Fruit fly (Drosophila melanogaster): Measurements from ENCODE around the gene CG14269.

Gene CG14269

dm6 chrX:3451250-3451786 lies 15.7 kb upstream of the CG14269 start:
- TF ChIP-seq CG10669 (GFP tag; optimal IDR thresholded peaks at IDR 0.05) (no peak), CG6854 (GFP tag; optimal IDR thresholded peaks at IDR 0.05) (peak; percentile 8), CG15336 (GFP tag; IDR thresholded peaks at IDR 0.05) (peak; percentile 17; the same call in 1 of the 2 replicates)

- TF ChIP-seq Hr38 (GFP tag; optimal IDR thresholded peaks at IDR 0.05) (no peak), svp (GFP tag) (peak; percentile 62)
Measured at dm6 chrX:3448893-3449394, 13.3 kb upstream of the CG14269 start, which contains the start of gene CG12535. CG12535 (minus strand) TSS chrX:3448943.

dm6 chrX:3447718-3448523 lies 12.3 kb upstream of the CG14269 start:
- TF ChIP-seq CG8319 (GFP tag; optimal IDR thresholded peaks at IDR 0.05) (peak; percentile 7), CG15336 (GFP tag; IDR thresholded peaks at IDR 0.05) (peak; percentile 50; the same call in 1 of the 2 replicates), Gug (GFP tag; IDR thresholded peaks at IDR 0.05) (peak; percentile 55), CG6854 (GFP tag; optimal IDR thresholded peaks at IDR 0.05) (no peak), svp (GFP tag) (peak; percentile 61), pdm3 (GFP tag; optimal IDR thresholded peaks at IDR 0.05) (no peak), Eip93F (GFP tag; optimal IDR thresholded peaks at IDR 0.05) (no peak), Sox14 (GFP tag; optimal IDR thresholded peaks at IDR 0.05) (peak; percentile 34), CG8632 (GFP tag; optimal IDR thresholded peaks at IDR 0.05) (peak; percentile 15), esn (GFP tag; optimal IDR thresholded peaks at IDR 0.05) (peak; percentile 36), Sox15 (GFP tag; optimal IDR thresholded peaks at IDR 0.05) (no peak), Smox (GFP tag; optimal IDR thresholded peaks at IDR 0.05) (peak; percentile 20), fd59A (GFP tag; optimal IDR thresholded peaks at IDR 0.05) (no peak), CG32006 (GFP tag; optimal IDR thresholded peaks at IDR 0.05) (peak; percentile 63), Eip75B (GFP tag; optimal IDR thresholded peaks at IDR 0.05) (no peak), CG31627 (GFP tag; optimal IDR thresholded peaks at IDR 0.05) (peak; percentile 34), topi (GFP tag; optimal IDR thresholded peaks at IDR 0.05) (peak; percentile 61), salr (GFP tag; optimal IDR thresholded peaks at IDR 0.05) (peak in 1 of 2 experiments; percentile 46), Hr4 (GFP tag; optimal IDR thresholded peaks at IDR 0.05) (peak; percentile 40), OdsH (GFP tag; optimal IDR thresholded peaks at IDR 0.05) (peak; percentile 25), ss (GFP tag; optimal IDR thresholded peaks at IDR 0.05) (no peak), vri (GFP tag; optimal IDR thresholded peaks at IDR 0.05) (no peak), CG10669 (GFP tag; optimal IDR thresholded peaks at IDR 0.05) (peak; percentile 12), fkh (GFP tag; optimal IDR thresholded peaks at IDR 0.05) (no peak), CG6276 (GFP tag; optimal IDR thresholded peaks at IDR 0.05) (peak; percentile 39), dsx (GFP tag; optimal IDR thresholded peaks at IDR 0.05; ENCODE audit: poor library complexity, severe bottlenecking) (no peak), CG34406 (GFP tag; optimal IDR thresholded peaks at IDR 0.05) (peak; percentile 27), CG6792 (GFP tag; optimal IDR thresholded peaks at IDR 0.05) (peak; percentile 21), net (GFP tag; optimal IDR thresholded peaks at IDR 0.05) (peak; percentile 28), Ets21C (GFP tag; optimal IDR thresholded peaks at IDR 0.05) (no peak), lz (GFP tag; optimal IDR thresholded peaks at IDR 0.05) (peak; percentile 16), CG1621 (tag; optimal IDR thresholded peaks at IDR 0.05) (no peak), Ets96B (tag; optimal IDR thresholded peaks at IDR 0.05) (peak; percentile 17), fd85E (GFP tag; optimal IDR thresholded peaks at IDR 0.05) (no peak), CG4318 (GFP tag; optimal IDR thresholded peaks at IDR 0.05) (no peak), CG6808 (GFP tag; optimal IDR thresholded peaks at IDR 0.05) (no peak), acj6 (GFP tag; optimal IDR thresholded peaks at IDR 0.05) (no peak), Sox102F (GFP tag; optimal IDR thresholded peaks at IDR 0.05) (no peak), CG8119 (GFP tag; IDR thresholded peaks at IDR 0.05) (peak; percentile 49), CG3032 (tag; optimal IDR thresholded peaks at IDR 0.05) (no peak), CG11294 (GFP tag; IDR thresholded peaks at IDR 0.05) (peak; percentile 58), CG16779 (tag; optimal IDR thresholded peaks at IDR 0.05) (no peak), cyc (GFP tag; optimal IDR thresholded peaks at IDR 0.05) (peak; percentile 33)
